Worm (Caenorhabditis elegans) whole organism, young adult: Measurements from ENCODE around the gene fic-1.

Experiments
- D2030.7 ChIP-seq: fragments of 200-800 bp; sonication (Bioruptor generic); IDR thresholded peaks from 2 replicates; pipeline ENCODE4 v1.3.6; 2022; ENCODE audit warnings: missing genetic modification reagents, missing genetic modification characterization, missing compliant biosample characterization
- F10E7.11 ChIP-seq: sonication (generic microtip); optimal IDR thresholded peaks from 2 replicates; lab custom pipeline; 2017; ENCODE audit warnings: mild to moderate bottlenecking, missing genetic modification characterization, moderate library complexity, missing compliant biosample characterization
- F23B12.7 ChIP-seq: sonication (generic microtip); optimal IDR thresholded peaks from 2 replicates; lab custom pipeline; 2017; ENCODE audit warnings: missing genetic modification characterization, mild to moderate bottlenecking, missing compliant biosample characterization, antibody characterized with exemption, moderate library complexity; ENCODE audit not compliant: insufficient read depth
- F33H1.4 ChIP-seq: fragments of 200-800 bp; sonication (Bioruptor generic); IDR thresholded peaks from 2 replicates; pipeline ENCODE4 v1.3.6; 2022; ENCODE audit warnings: missing genetic modification reagents, missing genetic modification characterization, missing compliant biosample characterization
- K12H6.12 ChIP-seq: fragments of 200-800 bp; sonication (Bioruptor generic); optimal IDR thresholded peaks from 2 replicates; lab custom pipeline; 2018; ENCODE audit warnings: mild to moderate bottlenecking, missing genetic modification characterization, missing compliant biosample characterization
- T26A5.8 ChIP-seq: sonication (generic microtip); optimal IDR thresholded peaks from 2 replicates; lab custom pipeline; 2016; ENCODE audit warnings: missing genetic modification characterization, missing compliant biosample characterization
- ama-1 ChIP-seq, 3 experiments: fragments of 150-350 bp in 1 of 3; sonication (generic microtip) in 2 of 3; optimal IDR thresholded peaks; 2 replicates each; lab custom pipeline; 2014 to 2018; ENCODE audit warnings: missing biosample characterization in 2 of 3, missing genetic modification characterization in 2 of 3, missing genetic modification reagents in 2 of 3
- attf-3 ChIP-seq: fragments of 200-800 bp; sonication (Bioruptor generic); conservative IDR thresholded peaks from 2 replicates; pipeline ENCODE4 v1.3.6; 2022; ENCODE audit warnings: missing genetic modification reagents, missing genetic modification characterization, missing compliant biosample characterization
- attf-5 ChIP-seq: fragments of 200-800 bp; sonication (Bioruptor generic); optimal IDR thresholded peaks from 2 replicates; lab custom pipeline; 2018; ENCODE audit warnings: mild to moderate bottlenecking, missing genetic modification characterization, missing compliant biosample characterization
- bed-1 ChIP-seq: fragments of 200-800 bp; sonication (Bioruptor generic); IDR thresholded peaks from 2 replicates; pipeline ENCODE4 v1.3.6; 2022; ENCODE audit warnings: missing genetic modification reagents, missing genetic modification characterization, missing compliant biosample characterization
- cebp-1 ChIP-seq, 2 experiments: fragments of 200-800 bp in 1 of 2; sonication (Bioruptor generic) in 1 of 2; sonication (generic microtip) in 1 of 2; IDR thresholded peaks in 1 of 2; optimal IDR thresholded peaks in 1 of 2; 2 replicates each; pipeline versions ENCODE4 v1.3.6 to Lab custom; 2017 to 2022; ENCODE audit warnings: missing compliant biosample characterization in 2 of 2, missing genetic modification characterization in 2 of 2, mild to moderate bottlenecking in 1 of 2, missing genetic modification reagents in 1 of 2, moderate library complexity in 1 of 2
- ceh-100 ChIP-seq: fragments of 200-800 bp; sonication (Bioruptor generic); IDR thresholded peaks from 2 replicates; pipeline ENCODE4 v1.3.6; 2022; ENCODE audit warnings: missing genetic modification reagents, missing genetic modification characterization, missing compliant biosample characterization
- ceh-27 ChIP-seq: fragments of 200-800 bp; sonication (Bioruptor generic); optimal IDR thresholded peaks from 2 replicates; lab custom pipeline; 2018; ENCODE audit warnings: mild to moderate bottlenecking, missing genetic modification characterization, moderate library complexity, missing compliant biosample characterization
- dpl-1 ChIP-seq: fragments of 150-350 bp; optimal IDR thresholded peaks from 2 replicates; lab custom pipeline; 2014; ENCODE audit warnings: missing biosample characterization, missing genetic modification reagents, missing genetic modification characterization
- egl-44 ChIP-seq: fragments of 200-800 bp; sonication (Bioruptor generic); IDR thresholded peaks from 2 replicates; pipeline ENCODE4 v1.3.6; 2022; ENCODE audit warnings: missing genetic modification reagents, missing genetic modification characterization, missing compliant biosample characterization
- gei-17 ChIP-seq: fragments of 200-800 bp; sonication (Bioruptor generic); optimal IDR thresholded peaks from 2 replicates; lab custom pipeline; 2018; ENCODE audit warnings: mild to moderate bottlenecking, missing genetic modification characterization, missing compliant biosample characterization
- hmg-1.2 ChIP-seq: fragments of 200-800 bp; sonication (Bioruptor generic); IDR thresholded peaks from 2 replicates; pipeline ENCODE4 v1.3.6; 2022; ENCODE audit warnings: missing genetic modification reagents, missing genetic modification characterization, missing compliant biosample characterization
- hsf-1 ChIP-seq: fragments of 200-800 bp; sonication (Bioruptor generic); IDR thresholded peaks from 2 replicates; pipeline ENCODE4 v1.3.6; 2022; ENCODE audit warnings: missing genetic modification reagents, missing genetic modification characterization, missing compliant biosample characterization
- lin-35 ChIP-seq, 3 experiments: fragments of 150-350 bp in 2 of 3; sonication (generic microtip) in 1 of 3; optimal IDR thresholded peaks; 2 replicates each; lab custom pipeline; 2014 to 2018; ENCODE audit warnings: missing biosample characterization in 3 of 3, missing genetic modification characterization in 3 of 3, missing genetic modification reagents in 3 of 3
- lsl-1 ChIP-seq: fragments of 200-800 bp; sonication (Bioruptor generic); optimal IDR thresholded peaks from 2 replicates; lab custom pipeline; 2018; ENCODE audit warnings: mild to moderate bottlenecking, missing genetic modification characterization, moderate library complexity, missing compliant biosample characterization
- madf-10 ChIP-seq: sonication (generic microtip); optimal IDR thresholded peaks from 2 replicates; lab custom pipeline; 2016; ENCODE audit warnings: mild to moderate bottlenecking, missing genetic modification characterization, missing compliant biosample characterization
- madf-6 ChIP-seq: fragments of 200-800 bp; sonication (Bioruptor generic); IDR thresholded peaks from 2 replicates; pipeline ENCODE4 v1.3.6; 2022; ENCODE audit warnings: missing genetic modification reagents, missing genetic modification characterization, missing compliant biosample characterization
- madf-8 ChIP-seq: fragments of 200-800 bp; sonication (Bioruptor generic); conservative IDR thresholded peaks from 2 replicates; pipeline ENCODE4 v1.3.6; 2022; ENCODE audit warnings: missing genetic modification reagents, missing genetic modification characterization, missing compliant biosample characterization
- mcd-1 ChIP-seq: fragments of 200-800 bp; sonication (Bioruptor generic); IDR thresholded peaks from 2 replicates; pipeline ENCODE4 v1.3.6; 2022; ENCODE audit warnings: missing genetic modification reagents, missing genetic modification characterization, missing compliant biosample characterization
- mel-28 ChIP-seq: sonication (generic microtip); optimal IDR thresholded peaks from 2 replicates; lab custom pipeline; 2016; ENCODE audit warnings: borderline replicate concordance, mild to moderate bottlenecking, missing genetic modification characterization, missing compliant biosample characterization
- nfyb-1 ChIP-seq: fragments of 200-800 bp; sonication (Bioruptor generic); IDR thresholded peaks from 2 replicates; pipeline ENCODE4 v1.3.6; 2022; ENCODE audit warnings: missing genetic modification reagents, missing genetic modification characterization, missing compliant biosample characterization
- rcor-1 ChIP-seq: fragments of 200-800 bp; sonication (Bioruptor generic); IDR thresholded peaks from 2 replicates; pipeline ENCODE4 v1.3.6; 2022; ENCODE audit warnings: missing genetic modification reagents, missing genetic modification characterization, missing compliant biosample characterization
- snpc-1.3 ChIP-seq: sonication (generic microtip); optimal IDR thresholded peaks from 2 replicates; lab custom pipeline; 2017; ENCODE audit warnings: missing genetic modification characterization, mild to moderate bottlenecking, missing compliant biosample characterization, antibody characterized with exemption, moderate library complexity, missing genotype, missing genetic modification reagents; ENCODE audit not compliant: insufficient read depth
- snpc-3.4 ChIP-seq: sonication (generic microtip); optimal IDR thresholded peaks from 2 replicates; lab custom pipeline; 2017; ENCODE audit warnings: missing genetic modification characterization, mild to moderate bottlenecking, missing compliant biosample characterization, antibody characterized with exemption, moderate library complexity, missing genotype, missing genetic modification reagents
- snpc-4 ChIP-seq, 5 experiments: fragments of 150-350 bp in 1 of 5; sonication (generic microtip) in 4 of 5; optimal IDR thresholded peaks; 2 replicates each; lab custom pipeline; 2014 to 2018; ENCODE audit warnings: missing genetic modification characterization in 5 of 5, missing biosample characterization in 3 of 5, antibody characterized with exemption in 2 of 5, mild to moderate bottlenecking in 2 of 5, missing compliant biosample characterization in 2 of 5, missing genotype in 2 of 5, moderate library complexity in 2 of 5, missing genetic modification reagents in 1 of 5
- sptf-2 ChIP-seq: fragments of 200-800 bp; sonication (Bioruptor generic); optimal IDR thresholded peaks from 2 replicates; lab custom pipeline; 2018; ENCODE audit warnings: mild to moderate bottlenecking, missing genetic modification characterization, missing compliant biosample characterization
- tlf-1 ChIP-seq: fragments of 200-800 bp; sonication (Bioruptor generic); optimal IDR thresholded peaks from 2 replicates; lab custom pipeline; 2018; ENCODE audit warnings: mild to moderate bottlenecking, missing genetic modification characterization, missing compliant biosample characterization
- unc-62 ChIP-seq: fragments of 150-350 bp; optimal IDR thresholded peaks from 2 replicates; lab custom pipeline; 2014; ENCODE audit warnings: missing biosample characterization, missing genetic modification reagents, missing genetic modification characterization
- xnd-1 ChIP-seq: sonication (generic microtip); optimal IDR thresholded peaks from 2 replicates; lab custom pipeline; 2016; ENCODE audit warnings: missing genotype, missing genetic modification reagents, missing genetic modification characterization, missing compliant biosample characterization
- ztf-18 ChIP-seq: sonication (generic microtip); optimal IDR thresholded peaks from 2 replicates; lab custom pipeline; 2016; ENCODE audit warnings: missing genotype, mild to moderate bottlenecking, missing genetic modification characterization, missing compliant biosample characterization
- ztf-22 ChIP-seq: fragments of 200-800 bp; sonication (Bioruptor generic); optimal IDR thresholded peaks from 2 replicates; lab custom pipeline; 2018; ENCODE audit warnings: mild to moderate bottlenecking, missing genetic modification characterization, moderate library complexity, missing compliant biosample characterization
- ztf-3 ChIP-seq: fragments of 200-800 bp; sonication (Bioruptor generic); optimal IDR thresholded peaks from 2 replicates; lab custom pipeline; 2018; ENCODE audit warnings: mild to moderate bottlenecking, missing genetic modification characterization, missing compliant biosample characterization

Gene fic-1

ce11 chrIV:10936906-10937540 lies at the start of gene fic-1:
fic-1 (plus strand) TSS chrIV:10937454.
- TF ChIP-seq attf-5 (GFP tag; lab: Kevin White, UChicago), result peak; percentile 54
- no peak for TF ChIP-seq attf-3
- TF ChIP-seq hmg-1.2 (GFP tag; lab: Robert Waterston, UW), result peak; percentile 50; the same call in 1 of the 2 replicates
- peak; percentile 31 for TF ChIP-seq ceh-27 (GFP tag; lab: Kevin White, UChicago)
- peak; percentile 61 for TF ChIP-seq madf-8 (GFP tag; lab: Robert Waterston, UW)
- TF ChIP-seq ztf-22 (GFP tag; lab: Kevin White, UChicago), result no peak
- no peak for TF ChIP-seq tlf-1 (GFP tag; lab: Kevin White, UChicago)
- peak in 1 of 3 experiments; percentile 64 for TF ChIP-seq lin-35 (GFP tag; optimal IDR thresholded peaks at IDR 0.05; lab: Kevin White, UChicago)
- TF ChIP-seq ztf-18, result peak; percentile 59
- TF ChIP-seq F10E7.11 (tag; lab: Kevin White, UChicago), result no peak
- TF ChIP-seq F23B12.7, result peak; percentile 21
- no peak for TF ChIP-seq T26A5.8
- peak; percentile 48 for TF ChIP-seq unc-62 (GFP tag; lab: Kevin White, UChicago)
- peak; percentile 14 for TF ChIP-seq madf-10 (tag; lab: Kevin White, UChicago)
- TF ChIP-seq rcor-1, result peak; percentile 30; the same call in 1 of the 2 replicates
- no peak for TF ChIP-seq ceh-100 (GFP tag; lab: Robert Waterston, UW)
- TF ChIP-seq madf-6 (GFP tag; lab: Robert Waterston, UW), result peak; percentile 86
- peak; percentile 86 for TF ChIP-seq lsl-1 (GFP tag; lab: Kevin White, UChicago)
- 0 out of 2 replicates have a peak, but pooled peaks have one; percentile 19 for TF ChIP-seq D2030.7 (GFP tag; lab: Robert Waterston, UW)
- TF ChIP-seq cebp-1 (GFP tag; IDR thresholded peaks at IDR 0.05; lab: Robert Waterston, UW), result peak; percentile 48; the same call in 1 of the 2 replicates
- peak; percentile 90 for TF ChIP-seq cebp-1 (tag; optimal IDR thresholded peaks at IDR 0.05; lab: Kevin White, UChicago)
- TF ChIP-seq snpc-4 (GFP tag; optimal IDR thresholded peaks at IDR 0.05; lab: Kevin White, UChicago), result no peak
- peak in 2 of 4 experiments; percentile 2 to 15 for TF ChIP-seq snpc-4 (tag; optimal IDR thresholded peaks at IDR 0.05; lab: Kevin White, UChicago)
- TF ChIP-seq nfyb-1 (GFP tag; lab: Robert Waterston, UW), result 0 out of 2 replicates have a peak, but pooled peaks have one; percentile 41
- TF ChIP-seq K12H6.12, result peak; percentile 49
- TF ChIP-seq snpc-3.4 (tag; lab: Kevin White, UChicago), result peak; percentile 10
- peak; percentile 87 for TF ChIP-seq F33H1.4
- peak; percentile 81 for TF ChIP-seq xnd-1 (tag; lab: Kevin White, UChicago)
- no peak for TF ChIP-seq snpc-1.3

- TF ChIP-seq dpl-1 (GFP tag; lab: Kevin White, UChicago) (no peak), sptf-2 (GFP tag; lab: Kevin White, UChicago) (no peak), F33H1.4 (no peak), ztf-18 (no peak), unc-62 (GFP tag; lab: Kevin White, UChicago) (no peak), hsf-1 (GFP tag; lab: Robert Waterston, UW) (no peak), ama-1 (optimal IDR thresholded peaks at IDR 0.05; lab: Kevin White, UChicago) (no peak), ama-1 (GFP tag; optimal IDR thresholded peaks at IDR 0.05; lab: Kevin White, UChicago) (no peak), mel-28 (tag; lab: Kevin White, UChicago) (no peak), mcd-1 (GFP tag; lab: Robert Waterston, UW) (no peak), gei-17 (GFP tag; lab: Kevin White, UChicago) (no peak), bed-1 (GFP tag; lab: Robert Waterston, UW) (no peak), ztf-3 (GFP tag; lab: Kevin White, UChicago) (no peak), egl-44 (GFP tag; lab: Robert Waterston, UW) (no peak)
- TF ChIP-seq, all 124 proteins: peak for 0
Observed at ce11 chrIV:10889820-10890462, 47.3 kb upstream of the fic-1 start, which contains the start of gene F13E9.15. F13E9.15 (minus strand) TSS chrIV:10889870.
